Fruit fly (Drosophila melanogaster) whole organism, embryonic: ENCODE results near the gene CG3349.

Experiments
- Awh ChIP-seq: fragments of 200-800 bp; sonication (Bioruptor generic); IDR thresholded peaks from 2 replicates; pipeline ENCODE4, ENCODE4 v1.3.6; 2022; ENCODE audit warnings: missing biosample characterization, missing genetic modification characterization
- Bteb2 ChIP-seq: fragments of 200-800 bp; sonication (Bioruptor generic); optimal IDR thresholded peaks from 2 replicates; lab custom pipeline; 2016; ENCODE audit warnings: missing biosample characterization, missing genetic modification characterization
- CG10209 ChIP-seq: fragments of 200-800 bp; sonication (Bioruptor generic); optimal IDR thresholded peaks from 3 replicates; lab custom pipeline; 2017; ENCODE audit warnings: missing biosample characterization, mild to moderate bottlenecking, missing genetic modification characterization, missing genetic modification reagents
- CG12219 ChIP-seq: fragments of 200-800 bp; sonication (Bioruptor generic); optimal IDR thresholded peaks from 3 replicates; lab custom pipeline; 2018; ENCODE audit warnings: missing biosample characterization, mild to moderate bottlenecking, missing genetic modification characterization
- CG12942 ChIP-seq: fragments of 200-800 bp; sonication (Bioruptor generic); optimal IDR thresholded peaks from 3 replicates; lab custom pipeline; 2016; ENCODE audit warnings: missing biosample characterization, missing genetic modification characterization
- CG14667 ChIP-seq: fragments of 200-800 bp; sonication (Bioruptor generic); IDR thresholded peaks from 2 replicates; pipeline ENCODE4 v1.3.6; 2022; ENCODE audit warnings: missing biosample characterization, missing genetic modification characterization
- CG15696 ChIP-seq: fragments of 200-800 bp; sonication (Bioruptor generic); optimal IDR thresholded peaks from 2 replicates; lab custom pipeline; 2019; ENCODE audit warnings: missing biosample characterization, mild to moderate bottlenecking, missing genetic modification characterization, moderate library complexity
- CG16815 ChIP-seq: fragments of 200-800 bp; sonication (Bioruptor generic); optimal IDR thresholded peaks from 3 replicates; lab custom pipeline; 2017; ENCODE audit warnings: missing biosample characterization, mild to moderate bottlenecking, missing genetic modification characterization
- CG18011 ChIP-seq: fragments of 200-800 bp; sonication (Bioruptor generic); optimal IDR thresholded peaks from 2 replicates; lab custom pipeline; 2017; ENCODE audit warnings: missing biosample characterization, missing genetic modification characterization, mild to moderate bottlenecking, moderate library complexity, missing genotype
- CG2875 ChIP-seq: fragments of 200-800 bp; sonication (Bioruptor generic); optimal IDR thresholded peaks from 2 replicates; lab custom pipeline; 2017; ENCODE audit warnings: missing biosample characterization, mild to moderate bottlenecking, missing genetic modification characterization, missing genetic modification reagents
- CG32767 ChIP-seq: fragments of 200-800 bp; sonication (Bioruptor generic); IDR thresholded peaks from 2 replicates; pipeline ENCODE4 v1.3.6; 2022; ENCODE audit warnings: missing biosample characterization, missing genetic modification characterization
- CG4617 ChIP-seq: fragments of 200-800 bp; sonication (Bioruptor generic); optimal IDR thresholded peaks from 3 replicates; lab custom pipeline; 2016; ENCODE audit warnings: missing biosample characterization, missing genetic modification characterization, borderline replicate concordance
- Dref ChIP-seq: fragments of 200-800 bp; sonication (Bioruptor generic); IDR thresholded peaks from 2 replicates; pipeline ENCODE4 v1.3.6; 2022; ENCODE audit warnings: missing biosample characterization, missing genetic modification characterization
- Fer3 ChIP-seq: fragments of 200-800 bp; sonication (Bioruptor generic); optimal IDR thresholded peaks from 2 replicates; lab custom pipeline; 2018; ENCODE audit warnings: missing biosample characterization, mild to moderate bottlenecking, missing genetic modification characterization, moderate library complexity
- Max ChIP-seq: fragments of 200-800 bp; sonication (Bioruptor generic); optimal IDR thresholded peaks from 2 replicates; lab custom pipeline; 2016; ENCODE audit warnings: missing biosample characterization, mild to moderate bottlenecking, missing genetic modification characterization
- Mrtf ChIP-seq: fragments of 200-800 bp; sonication (Bioruptor generic); IDR thresholded peaks from 3 replicates; pipeline ENCODE4 v1.3.6; 2022; ENCODE audit warnings: missing biosample characterization, missing genetic modification characterization
- Neu2 ChIP-seq: fragments of 200-800 bp; sonication (Bioruptor generic); optimal IDR thresholded peaks from 3 replicates; lab custom pipeline; 2016; ENCODE audit warnings: missing biosample characterization, missing genetic modification characterization, borderline replicate concordance
- Oli ChIP-seq: fragments of 200-800 bp; sonication (Bioruptor generic); optimal IDR thresholded peaks from 2 replicates; lab custom pipeline; 2018; ENCODE audit warnings: missing biosample characterization, mild to moderate bottlenecking, missing genetic modification characterization, moderate library complexity
- Six4 ChIP-seq: fragments of 200-800 bp; sonication (Bioruptor generic); optimal IDR thresholded peaks from 2 replicates; lab custom pipeline; 2016; ENCODE audit warnings: missing biosample characterization, missing genetic modification characterization
- Stat92E ChIP-seq, 3 experiments: fragments of >200 bp in 2 of 3; fragments of 200-800 bp in 1 of 3; sonication (Bioruptor generic) in 1 of 3; optimal IDR thresholded peaks; 2 replicates each; lab custom pipeline; 2017 to 2019; ENCODE audit warnings: missing biosample characterization in 3 of 3, missing genetic modification characterization in 3 of 3, mild to moderate bottlenecking in 1 of 3, moderate library complexity in 1 of 3
- Tbp ChIP-seq: fragments of >200 bp; optimal IDR thresholded peaks from 2 replicates; lab custom pipeline; 2018; ENCODE audit warnings: missing biosample characterization, missing genetic modification characterization
- Trl ChIP-seq, 3 experiments: fragments of >200 bp in 2 of 3; fragments of 200-800 bp in 1 of 3; sonication (Bioruptor generic) in 1 of 3; optimal IDR thresholded peaks; 2 replicates in 1 of 3; 3 replicates in 2 of 3; lab custom pipeline; 2016 to 2017; ENCODE audit warnings: missing biosample characterization in 1 of 3, missing genetic modification characterization in 1 of 3
- ato ChIP-seq: fragments of 200-800 bp; sonication (Bioruptor generic); IDR thresholded peaks from 2 replicates; pipeline ENCODE4 v1.3.6; 2022; ENCODE audit warnings: missing biosample characterization, missing genetic modification characterization; ENCODE audit not compliant: partially characterized antibody
- bbx ChIP-seq: fragments of 200-800 bp; sonication (Bioruptor generic); IDR thresholded peaks from 2 replicates; pipeline ENCODE4 v1.3.6; 2022; ENCODE audit warnings: missing biosample characterization, missing genetic modification characterization; ENCODE audit not compliant: partially characterized antibody
- bcd ChIP-seq: fragments of 200-800 bp; sonication (Bioruptor generic); optimal IDR thresholded peaks from 2 replicates; lab custom pipeline; 2017; ENCODE audit warnings: missing biosample characterization, mild to moderate bottlenecking, missing genetic modification characterization
- cas ChIP-seq: fragments of 200-800 bp; sonication (Bioruptor generic); IDR thresholded peaks from 2 replicates; pipeline ENCODE4 v1.3.6; 2022; ENCODE audit warnings: missing biosample characterization, missing genetic modification characterization
- chinmo ChIP-seq: fragments of 200-800 bp; sonication (Bioruptor generic); IDR thresholded peaks from 4 replicates; pipeline ENCODE4 v1.3.6; 2022; ENCODE audit warnings: missing biosample characterization, missing genetic modification characterization; ENCODE audit not compliant: partially characterized antibody
- crol ChIP-seq: fragments of 200-800 bp; sonication (Bioruptor generic); IDR thresholded peaks from 2 replicates; pipeline ENCODE4 v1.3.6; 2022; ENCODE audit warnings: missing biosample characterization, missing genetic modification characterization
- eyg ChIP-seq: fragments of 200-800 bp; sonication (Bioruptor generic); optimal IDR thresholded peaks from 3 replicates; lab custom pipeline; 2016; ENCODE audit warnings: missing biosample characterization, missing genetic modification characterization
- fd3F ChIP-seq: fragments of 200-800 bp; sonication (Bioruptor generic); optimal IDR thresholded peaks from 2 replicates; lab custom pipeline; 2018; ENCODE audit warnings: missing biosample characterization, mild to moderate bottlenecking, missing genetic modification characterization, moderate library complexity
- fd64A ChIP-seq: fragments of 200-800 bp; sonication (Bioruptor generic); optimal IDR thresholded peaks from 3 replicates; lab custom pipeline; 2018; ENCODE audit warnings: missing biosample characterization, mild to moderate bottlenecking, missing genetic modification characterization
- gce ChIP-seq: fragments of 200-800 bp; sonication (Bioruptor generic); IDR thresholded peaks from 3 replicates; pipeline ENCODE4 v1.3.6; 2022; ENCODE audit warnings: missing biosample characterization, missing genetic modification characterization
- gem ChIP-seq: fragments of 200-800 bp; sonication (Bioruptor generic); optimal IDR thresholded peaks from 2 replicates; lab custom pipeline; 2019; ENCODE audit warnings: missing biosample characterization, mild to moderate bottlenecking, missing genetic modification characterization, moderate library complexity
- jigr1 ChIP-seq: fragments of 200-800 bp; sonication (Bioruptor generic); IDR thresholded peaks from 3 replicates; pipeline ENCODE4 v1.3.6; 2022; ENCODE audit warnings: missing biosample characterization, missing genetic modification characterization
- jing ChIP-seq: fragments of 200-800 bp; sonication (Bioruptor generic); optimal IDR thresholded peaks from 2 replicates; lab custom pipeline; 2018; ENCODE audit warnings: missing biosample characterization, mild to moderate bottlenecking, missing genetic modification characterization
- kay ChIP-seq: fragments of 200-800 bp; sonication (Bioruptor generic); optimal IDR thresholded peaks from 2 replicates; lab custom pipeline; 2016; ENCODE audit warnings: missing biosample characterization, missing genetic modification characterization
- lab ChIP-seq: fragments of 200-800 bp; sonication (Bioruptor generic); optimal IDR thresholded peaks from 3 replicates; lab custom pipeline; 2017; ENCODE audit warnings: missing biosample characterization, missing genetic modification characterization, mild to moderate bottlenecking, moderate library complexity, missing genetic modification reagents
- maf-S ChIP-seq: fragments of 200-800 bp; sonication (Bioruptor generic); optimal IDR thresholded peaks from 2 replicates; lab custom pipeline; 2016; ENCODE audit warnings: missing biosample characterization, missing genetic modification characterization
- nmo ChIP-seq: fragments of 200-800 bp; sonication (Bioruptor generic); optimal IDR thresholded peaks from 2 replicates; lab custom pipeline; 2018; ENCODE audit warnings: missing biosample characterization, mild to moderate bottlenecking, missing genetic modification characterization, moderate library complexity
- otp ChIP-seq: fragments of 200-800 bp; sonication (Bioruptor generic); IDR thresholded peaks from 3 replicates; pipeline ENCODE4, ENCODE4 v1.3.6; 2022; ENCODE audit warnings: missing biosample characterization, missing genetic modification characterization
- pho ChIP-seq: fragments of 200-800 bp; sonication (Bioruptor generic); optimal IDR thresholded peaks from 2 replicates; lab custom pipeline; 2016; ENCODE audit warnings: missing biosample characterization, missing genetic modification characterization
- repo ChIP-seq: fragments of 200-800 bp; sonication (Bioruptor generic); optimal IDR thresholded peaks from 2 replicates; lab custom pipeline; 2016; ENCODE audit warnings: missing biosample characterization, missing genetic modification characterization
- slou ChIP-seq: fragments of 200-800 bp; sonication (Bioruptor generic); optimal IDR thresholded peaks from 3 replicates; lab custom pipeline; 2016; ENCODE audit warnings: missing biosample characterization, missing genetic modification characterization
- slp2 ChIP-seq: fragments of 200-800 bp; sonication (Bioruptor generic); optimal IDR thresholded peaks from 2 replicates; lab custom pipeline; 2016; ENCODE audit warnings: missing biosample characterization, missing genetic modification characterization
- sob ChIP-seq: fragments of 200-800 bp; sonication (Bioruptor generic); IDR thresholded peaks from 2 replicates; pipeline ENCODE4 v1.3.6; 2022; ENCODE audit warnings: missing biosample characterization, missing genetic modification characterization
- ssp ChIP-seq: fragments of 200-800 bp; sonication (Bioruptor generic); IDR thresholded peaks from 2 replicates; pipeline ENCODE4 v1.3.6; 2022; ENCODE audit warnings: missing biosample characterization, missing genetic modification characterization
- tio ChIP-seq: fragments of 200-800 bp; sonication (Bioruptor generic); optimal IDR thresholded peaks from 2 replicates; lab custom pipeline; 2017; ENCODE audit warnings: missing biosample characterization, missing genetic modification characterization, inconsistent platforms
- unc-4 ChIP-seq: fragments of 200-800 bp; sonication (Bioruptor generic); IDR thresholded peaks from 2 replicates; pipeline ENCODE4 v1.3.6; 2022; ENCODE audit warnings: missing biosample characterization, missing genetic modification characterization; ENCODE audit not compliant: partially characterized antibody

CG3349 gene

dm6 chr3L:15013957-15014692, 34.7 kb downstream of the CG3349 start, which contains the start of gene Reck (continued):
- no peak for TF ChIP-seq Tbp (GFP tag; lab: Kevin White, UChicago)
- TF ChIP-seq lab (GFP tag; lab: Kevin White, UChicago) = peak; percentile 90
- TF ChIP-seq jing (GFP tag; lab: Kevin White, UChicago) = peak; percentile 28
- peak; percentile 59 for TF ChIP-seq Bteb2 (GFP tag; lab: Kevin White, UChicago)
- peak; percentile 56 for TF ChIP-seq CG18011 (GFP tag; lab: Kevin White, UChicago)
- TF ChIP-seq Stat92E (GFP tag; optimal IDR thresholded peaks at IDR 0.05; lab: Kevin White, UChicago) = peak in 1 of 3 experiments; percentile 27
- no peak for TF ChIP-seq Trl (optimal IDR thresholded peaks at IDR 0.05; lab: Kevin White, UChicago)
- peak; percentile 48 for TF ChIP-seq Trl (GFP tag; optimal IDR thresholded peaks at IDR 0.05; lab: Kevin White, UChicago)
- peak; percentile 82 for TF ChIP-seq nmo (GFP tag; lab: Kevin White, UChicago)
- peak; percentile 75 for TF ChIP-seq fd3F
- TF ChIP-seq unc-4 = no peak
- TF ChIP-seq bcd = peak; percentile 77
- no peak for TF ChIP-seq pho
- TF ChIP-seq ssp (GFP tag; lab: Robert Waterston, UW) = peak; percentile 39; the same call in 1 of the 2 replicates
- peak; percentile 53; the same call in 2 of the 3 replicates for TF ChIP-seq Mrtf (GFP tag; lab: Robert Waterston, UW)
- TF ChIP-seq crol = no peak
- no peak for TF ChIP-seq ato (GFP tag; lab: Robert Waterston, UW)
- peak; percentile 69 for TF ChIP-seq CG15696 (tag; lab: Kevin White, UChicago)
- peak; percentile 73 for TF ChIP-seq CG10209 (GFP tag; lab: Kevin White, UChicago)
- TF ChIP-seq bbx (GFP tag; lab: Robert Waterston, UW) = no peak; the same call in 1 of the 2 replicates
- peak; percentile 35 for TF ChIP-seq slou (GFP tag; lab: Kevin White, UChicago)
- TF ChIP-seq fd64A = no peak
- TF ChIP-seq CG14667 = no peak; the same call in 1 of the 2 replicates
- TF ChIP-seq maf-S = peak; percentile 15
- TF ChIP-seq repo (GFP tag; lab: Kevin White, UChicago) = peak; percentile 6
- TF ChIP-seq otp (GFP tag; lab: Robert Waterston, UW) = peak; percentile 79; the same call in 2 of the 3 replicates
- 0 out of 2 replicates have a peak, but pooled peaks have one; percentile 19 for TF ChIP-seq CG32767 (GFP tag; lab: Robert Waterston, UW)
- TF ChIP-seq gce (GFP tag; lab: Robert Waterston, UW) = peak; percentile 85
- peak; percentile 71 for TF ChIP-seq Max (GFP tag; lab: Kevin White, UChicago)
- TF ChIP-seq jigr1 (GFP tag; lab: Robert Waterston, UW) = no peak
- TF ChIP-seq CG16815 (GFP tag; lab: Kevin White, UChicago) = peak; percentile 59
- peak; percentile 71 for TF ChIP-seq Oli (tag; lab: Kevin White, UChicago)
- TF ChIP-seq CG4617 = peak; percentile 1
- no peak for TF ChIP-seq Dref (GFP tag; lab: Robert Waterston, UW)
- TF ChIP-seq CG2875 (GFP tag; lab: Kevin White, UChicago) = peak; percentile 76
- TF ChIP-seq tio (GFP tag; lab: Kevin White, UChicago) = peak; percentile 83
- no peak for TF ChIP-seq Neu2 (GFP tag; lab: Kevin White, UChicago)
- TF ChIP-seq Fer3 (tag; lab: Kevin White, UChicago) = peak; percentile 79
- TF ChIP-seq eyg (GFP tag; lab: Kevin White, UChicago) = no peak
- TF ChIP-seq CG12942 (GFP tag; lab: Kevin White, UChicago) = peak; percentile 68
- peak; percentile 79 for TF ChIP-seq Six4
- TF ChIP-seq gem (tag; lab: Kevin White, UChicago) = peak; percentile 90
- TF ChIP-seq cas (GFP tag; lab: Robert Waterston, UW) = peak; percentile 60; the same call in 1 of the 2 replicates
- peak; percentile 81 for TF ChIP-seq Awh
- TF ChIP-seq sob = peak; percentile 64
- peak; percentile 35 for TF ChIP-seq slp2
- TF ChIP-seq CG12219 (GFP tag; lab: Kevin White, UChicago) = peak; percentile 72
- peak; percentile 14 for TF ChIP-seq kay (GFP tag; lab: Kevin White, UChicago)
- TF ChIP-seq chinmo (GFP tag; lab: Robert Waterston, UW) = no peak
